Worm (Caenorhabditis elegans) whole organism, L1 larva: ENCODE results near the gene T24A6.1.

Experiments
- ama-1 ChIP-seq: fragments of 150-350 bp; optimal IDR thresholded peaks from 2 replicates; lab custom pipeline; 2014
- ceh-8 ChIP-seq: fragments of 200-800 bp; sonication (Bioruptor generic); optimal IDR thresholded peaks from 2 replicates; lab custom pipeline; 2018; ENCODE audit warnings: mild to moderate bottlenecking, missing genetic modification characterization, moderate library complexity, missing compliant biosample characterization
- egl-13 ChIP-seq: sonication (generic microtip); optimal IDR thresholded peaks from 2 replicates; lab custom pipeline; 2016; ENCODE audit warnings: missing genotype, missing genetic modification reagents, missing genetic modification characterization, missing compliant biosample characterization
- lin-35 ChIP-seq, 2 experiments: fragments of 150-350 bp; optimal IDR thresholded peaks; 2 replicates each; lab custom pipeline; 2014; ENCODE audit warnings: missing biosample characterization in 2 of 2, missing genetic modification characterization in 2 of 2, missing genetic modification reagents in 2 of 2

DNA sequence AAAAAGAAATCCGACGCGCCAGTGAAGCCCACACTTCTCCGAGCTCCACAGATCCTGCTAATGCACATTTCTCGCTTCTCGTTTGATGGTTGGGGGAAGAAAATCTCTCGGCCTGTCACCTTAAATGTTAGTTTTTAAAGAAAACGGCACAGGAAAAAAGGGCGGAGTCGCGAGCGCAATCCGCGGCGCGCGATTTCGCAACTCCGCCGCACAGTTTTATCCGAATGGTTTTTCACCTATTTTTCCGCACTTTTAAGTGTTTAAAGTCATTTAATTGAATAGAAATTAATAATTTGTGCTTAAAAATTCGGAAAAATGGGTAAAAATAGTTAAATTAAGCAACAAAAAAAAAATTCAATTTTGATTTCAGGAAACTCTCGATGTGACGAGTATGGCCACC is 28.8 kb downstream of the T24A6.1 start:
- TF ChIP-seq egl-13 (tag; lab: Kevin White, UChicago): no peak
- TF ChIP-seq ama-1 (lab: Kevin White, UChicago): no peak
- peak; percentile 13 to 20 for TF ChIP-seq lin-35 (GFP tag; optimal IDR thresholded peaks at IDR 0.05; lab: Kevin White, UChicago)
- no peak for TF ChIP-seq ceh-8
